Fruit fly (Drosophila melanogaster): ENCODE data around the gene Rala.

Rala gene

DNA sequence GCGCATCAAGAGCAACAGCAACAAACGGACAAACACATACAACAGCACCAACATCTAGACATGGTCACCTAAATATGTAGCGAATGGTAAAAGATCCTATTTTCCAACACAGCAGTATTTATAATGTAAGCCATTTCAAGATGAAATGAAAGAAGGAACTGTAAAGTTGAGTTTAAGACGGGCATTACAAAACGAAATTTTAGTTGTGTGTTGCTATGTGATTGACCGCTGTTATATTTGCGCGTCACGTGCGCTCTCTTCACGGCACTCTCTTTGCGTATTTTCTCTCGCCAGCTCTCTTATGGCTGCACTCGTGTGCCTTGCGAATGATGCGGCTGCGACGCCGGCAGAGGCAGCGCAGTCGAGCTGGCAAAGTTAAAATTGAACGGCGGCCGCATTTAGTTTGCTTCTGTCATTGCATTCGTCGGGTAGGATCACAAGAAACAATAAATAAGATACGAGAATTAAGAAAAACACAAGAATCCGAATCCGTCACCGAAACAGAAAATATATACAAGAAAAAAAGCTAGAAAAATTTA lies 31.5 kb downstream of the Rala start:
- 0 out of 2 replicates have a peak, but pooled peaks have one; percentile 37 for TF ChIP-seq CG10959 (GFP tag; IDR thresholded peaks at IDR 0.05)
- TF ChIP-seq Vsx1 (GFP tag; optimal IDR thresholded peaks at IDR 0.05): no peak
- TF ChIP-seq CG15696 (tag; optimal IDR thresholded peaks at IDR 0.05): no peak
- no peak for TF ChIP-seq slou (GFP tag; optimal IDR thresholded peaks at IDR 0.05)
- TF ChIP-seq CG13287 (GFP tag; IDR thresholded peaks at IDR 0.05; ENCODE audit: partially characterized antibody): no peak; the same call in 1 of the 2 replicates
- no peak for TF ChIP-seq hbn (GFP tag; IDR thresholded peaks at IDR 0.05; ENCODE audit: partially characterized antibody)
- TF ChIP-seq grau (tag; optimal IDR thresholded peaks at IDR 0.05): peak; percentile 66
- no peak for TF ChIP-seq Doc3 (GFP tag; IDR thresholded peaks at IDR 0.05; ENCODE audit: partially characterized antibody)
- TF ChIP-seq Adf1 (GFP tag; IDR thresholded peaks at IDR 0.05): peak; percentile 88
- peak; percentile 21 for TF ChIP-seq CG17186 (GFP tag; optimal IDR thresholded peaks at IDR 0.05)
- peak; percentile 24 for TF ChIP-seq CG12236 (GFP tag; optimal IDR thresholded peaks at IDR 0.05)
- no peak for TF ChIP-seq psq (GFP tag; optimal IDR thresholded peaks at IDR 0.05)
- peak; percentile 33 for TF ChIP-seq BtbVII (GFP tag; optimal IDR thresholded peaks at IDR 0.05)
- peak; percentile 57 for TF ChIP-seq ems (GFP tag; optimal IDR thresholded peaks at IDR 0.05)
- peak; percentile 71 for TF ChIP-seq CG10979 (tag; optimal IDR thresholded peaks at IDR 0.05)
- TF ChIP-seq sens (GFP tag): peak; percentile 96
- TF ChIP-seq CG6175 (GFP tag; IDR thresholded peaks at IDR 0.05): no peak
- TF ChIP-seq Bgb (GFP tag; IDR thresholded peaks at IDR 0.05; ENCODE audit: partially characterized antibody): no peak
- no peak for TF ChIP-seq Sin3A (optimal IDR thresholded peaks at IDR 0.05)
- TF ChIP-seq HmgZ (tag; optimal IDR thresholded peaks at IDR 0.05): no peak
- peak; percentile 47 for TF ChIP-seq Dad (GFP tag; optimal IDR thresholded peaks at IDR 0.05)
- TF ChIP-seq fru (optimal IDR thresholded peaks at IDR 0.05): no peak
- TF ChIP-seq Drgx (GFP tag; IDR thresholded peaks at IDR 0.05): peak; percentile 84
- peak; percentile 86 for TF ChIP-seq vvl (GFP tag; IDR thresholded peaks at IDR 0.05)
- no peak for TF ChIP-seq CG1832 (GFP tag; optimal IDR thresholded peaks at IDR 0.05)
- peak; percentile 61; the same call in 1 of the 3 replicates for TF ChIP-seq CG17361 (GFP tag; IDR thresholded peaks at IDR 0.05)
- TF ChIP-seq Fer2 (tag; optimal IDR thresholded peaks at IDR 0.05): no peak
- no peak for TF ChIP-seq rib (GFP tag; IDR thresholded peaks at IDR 0.05)
- peak; percentile 64 for TF ChIP-seq CG4424 (GFP tag; optimal IDR thresholded peaks at IDR 0.05)
- TF ChIP-seq CG1647 (GFP tag; optimal IDR thresholded peaks at IDR 0.05): peak; percentile 55
- no peak for TF ChIP-seq CG4282 (GFP tag; optimal IDR thresholded peaks at IDR 0.05)
- no peak for TF ChIP-seq sisA (GFP tag; IDR thresholded peaks at IDR 0.05)
- TF ChIP-seq CG10543 (GFP tag; optimal IDR thresholded peaks at IDR 0.05): no peak
- peak; percentile 52; the same call in 1 of the 3 replicates for TF ChIP-seq gce (GFP tag; IDR thresholded peaks at IDR 0.05)
- no peak for TF ChIP-seq ham (GFP tag; IDR thresholded peaks at IDR 0.05)
- TF ChIP-seq CG2199 (GFP tag; IDR thresholded peaks at IDR 0.05): 0 out of 3 replicates have a peak, but pooled peaks have one; percentile 22
- TF ChIP-seq crol (GFP tag; IDR thresholded peaks at IDR 0.05): no peak
- TF ChIP-seq CG10366 (GFP tag; IDR thresholded peaks at IDR 0.05): peak; percentile 53
- TF ChIP-seq ind (GFP tag; optimal IDR thresholded peaks at IDR 0.05): peak; percentile 58
- peak; percentile 31 for TF ChIP-seq en (GFP tag; optimal IDR thresholded peaks at IDR 0.05)
- peak; percentile 51; the same call in 1 of the 2 replicates for TF ChIP-seq Atf6 (GFP tag; IDR thresholded peaks at IDR 0.05)
- peak; percentile 66 for TF ChIP-seq Asciz (GFP tag; optimal IDR thresholded peaks at IDR 0.05)
- TF ChIP-seq CG11247 (GFP tag; IDR thresholded peaks at IDR 0.05): no peak
- no peak for TF ChIP-seq Nf-YC (tag; optimal IDR thresholded peaks at IDR 0.05)
- TF ChIP-seq Eip74EF (GFP tag; optimal IDR thresholded peaks at IDR 0.05): peak in 1 of 2 experiments; percentile 2
- 0 out of 3 replicates have a peak, but pooled peaks have one; percentile 16 for TF ChIP-seq CG2889 (GFP tag; IDR thresholded peaks at IDR 0.05)
- 0 out of 2 replicates have a peak, but pooled peaks have one; percentile 38 for TF ChIP-seq CG32767 (GFP tag; IDR thresholded peaks at IDR 0.05)
- TF ChIP-seq sna (GFP tag; IDR thresholded peaks at IDR 0.05; ENCODE audit: partially characterized antibody): no peak
- TF ChIP-seq CG10462 (GFP tag; optimal IDR thresholded peaks at IDR 0.05): peak; percentile 35
- TF ChIP-seq stwl (tag; optimal IDR thresholded peaks at IDR 0.05): no peak
- TF ChIP-seq Opbp (GFP tag; IDR thresholded peaks at IDR 0.05; ENCODE audit: partially characterized antibody): no peak
